Worm (Caenorhabditis elegans): Measurements from ENCODE around the gene F43C11.8.
"Not testable (repeated sequence)": the region's sequence is repeated elsewhere in the genome, so short reads cannot be mapped to it uniquely, and the experiment has no call there.

F43C11.8 gene

DNA sequence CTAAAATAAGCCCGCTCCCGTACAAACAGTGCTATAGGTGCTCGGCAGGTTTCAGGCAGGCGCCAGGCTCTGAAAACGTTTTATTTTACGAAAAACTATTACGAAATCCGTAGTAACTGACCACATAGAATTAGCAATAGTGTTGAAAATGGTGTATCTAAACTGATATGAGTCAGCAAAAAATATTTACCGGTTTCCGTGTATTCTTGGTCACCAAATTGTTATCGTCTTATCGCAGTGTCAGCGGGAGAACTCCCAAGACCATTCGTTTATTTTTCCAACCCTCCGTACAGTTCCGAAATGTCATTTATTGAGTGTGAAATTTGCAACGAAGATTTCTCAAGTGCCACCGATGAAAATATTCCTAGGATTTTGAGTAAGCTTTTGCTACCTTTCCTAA is at the start of gene F43C11.8:
F43C11.8 (plus strand) TSS at position 301 of the 400 bp plus-strand sequence.
- TF ChIP-seq tbx-8 (GFP tag; optimal IDR thresholded peaks at IDR 0.05) (no peak), unc-62 (GFP tag; optimal IDR thresholded peaks at IDR 0.05) (no peak), M03D4.4 (tag; optimal IDR thresholded peaks at IDR 0.05) (no peak), ceh-39 (tag; optimal IDR thresholded peaks at IDR 0.05) (no peak), ztf-11 (tag; optimal IDR thresholded peaks at IDR 0.05) (no peak), unc-120 (tag; optimal IDR thresholded peaks at IDR 0.05; ENCODE audit: poor library complexity, severe bottlenecking) (no peak), unc-39 (tag; optimal IDR thresholded peaks at IDR 0.05) (no peak), flh-1 (GFP tag; optimal IDR thresholded peaks at IDR 0.05) (no peak), ces-1 (GFP tag; optimal IDR thresholded peaks at IDR 0.05) (no peak), nhr-28 (tag; optimal IDR thresholded peaks at IDR 0.05) (no peak), pha-4 (tag; optimal IDR thresholded peaks at IDR 0.05) (no peak), nhr-237 (tag; optimal IDR thresholded peaks at IDR 0.05) (no peak), bed-3 (GFP tag; optimal IDR thresholded peaks at IDR 0.05) (no peak)

DNA sequence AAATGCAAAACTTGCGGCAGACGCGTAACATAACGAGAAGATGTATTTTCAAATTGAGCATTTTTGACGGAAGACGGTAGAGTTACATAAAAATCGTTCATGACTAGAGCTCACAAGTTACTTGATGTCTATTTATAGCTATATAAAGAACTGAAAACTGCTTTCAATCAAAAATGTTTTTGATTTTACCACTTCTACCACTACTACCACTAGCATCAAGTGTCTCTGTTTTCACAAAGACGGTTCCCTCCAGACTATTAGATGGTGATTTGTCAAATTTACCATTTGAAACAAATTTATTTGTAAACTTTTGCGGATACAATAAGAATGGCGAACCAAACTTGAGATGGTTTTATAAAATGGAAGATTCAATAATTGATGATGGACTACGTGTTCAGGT is 49.7 kb upstream of the F43C11.8 start, which contains the start of gene K09F6.9:
K09F6.9 (minus strand) TSS at position 101 of the 400 bp plus-strand sequence.
- not testable (repeated sequence) for TF ChIP-seq snpc-4 (tag; optimal IDR thresholded peaks at IDR 0.05); M03D4.4 (tag; optimal IDR thresholded peaks at IDR 0.05); lin-32 (GFP tag; optimal IDR thresholded peaks at IDR 0.05)

- TF ChIP-seq ceh-39 (tag; optimal IDR thresholded peaks at IDR 0.05) (no peak), bed-3 (GFP tag; optimal IDR thresholded peaks at IDR 0.05) (no peak), unc-62 (GFP tag; optimal IDR thresholded peaks at IDR 0.05) (no peak), M03D4.4 (tag; optimal IDR thresholded peaks at IDR 0.05) (no peak), unc-39 (tag; optimal IDR thresholded peaks at IDR 0.05) (no peak), lin-32 (GFP tag; optimal IDR thresholded peaks at IDR 0.05) (no peak), lin-13 (tag; optimal IDR thresholded peaks at IDR 0.05) (no peak), cnd-1 (tag; optimal IDR thresholded peaks at IDR 0.05) (no peak), ceh-43 (GFP tag; optimal IDR thresholded peaks at IDR 0.05) (no peak), flh-1 (GFP tag; optimal IDR thresholded peaks at IDR 0.05) (no peak), mep-1 (tag; optimal IDR thresholded peaks at IDR 0.05) (no peak)
Observed at ce11 chrII:2284703-2285102, 47.6 kb upstream of the F43C11.8 start.

DNA sequence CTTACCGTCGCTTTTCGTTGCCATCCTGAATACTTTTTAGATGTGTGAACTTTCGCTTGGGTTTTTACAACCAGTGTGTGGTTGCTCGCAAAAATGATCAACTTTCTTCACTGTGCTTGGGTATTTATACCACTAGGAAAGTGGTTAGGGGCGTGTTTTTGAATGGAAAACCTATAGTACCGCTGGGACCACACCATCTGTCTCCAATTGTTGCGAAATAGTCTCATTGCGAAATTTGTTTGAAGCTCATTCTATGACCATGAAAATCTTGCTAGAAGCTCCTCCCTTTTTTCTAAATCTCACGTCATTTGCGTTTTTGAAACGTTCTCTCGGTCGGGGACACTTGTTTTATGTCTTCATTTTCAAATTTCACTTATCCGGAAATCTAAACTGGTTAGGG is 43.5 kb upstream of the F43C11.8 start, which contains the start of the genes K09F6.10 and K09F6.13:
K09F6.10 (minus strand) TSS at position 86 of the 400 bp plus-strand sequence.
K09F6.13 (plus strand) TSS at position 317 of the 400 bp plus-strand sequence.
- TF ChIP-seq blmp-1 (tag; optimal IDR thresholded peaks at IDR 0.05) = no peak
- TF ChIP-seq elt-1 (tag; optimal IDR thresholded peaks at IDR 0.05; ENCODE audit: borderline replicate concordance, insufficient read depth) = no peak
- no peak for TF ChIP-seq sptf-1 (tag; optimal IDR thresholded peaks at IDR 0.05)
- no peak for TF ChIP-seq ceh-39 (tag; optimal IDR thresholded peaks at IDR 0.05)
- TF ChIP-seq elt-3 (tag; optimal IDR thresholded peaks at IDR 0.05) = no peak

- no peak for TF ChIP-seq nhr-12 (tag; optimal IDR thresholded peaks at IDR 0.05)
- TF ChIP-seq unc-39 (tag; optimal IDR thresholded peaks at IDR 0.05) = no peak
- TF ChIP-seq lin-32 (GFP tag; optimal IDR thresholded peaks at IDR 0.05) = peak; percentile 19
- no peak for TF ChIP-seq nhr-2 (tag; optimal IDR thresholded peaks at IDR 0.05)
- TF ChIP-seq elt-3 (tag; optimal IDR thresholded peaks at IDR 0.05) = no peak
- TF ChIP-seq drap-1 (GFP tag; optimal IDR thresholded peaks at IDR 0.05) = no peak
- no peak for TF ChIP-seq ztf-11 (tag; optimal IDR thresholded peaks at IDR 0.05)
Observed at ce11 chrII:2289441-2289840, 42.9 kb upstream of the F43C11.8 start.

- TF ChIP-seq ceh-39 (tag; optimal IDR thresholded peaks at IDR 0.05) (no peak), unc-39 (tag; optimal IDR thresholded peaks at IDR 0.05) (no peak), ces-1 (GFP tag; optimal IDR thresholded peaks at IDR 0.05) (no peak), zip-8 (tag; optimal IDR thresholded peaks at IDR 0.05) (no peak), snpc-4 (tag; optimal IDR thresholded peaks at IDR 0.05) (no peak), drap-1 (GFP tag; optimal IDR thresholded peaks at IDR 0.05) (no peak), ceh-43 (GFP tag; optimal IDR thresholded peaks at IDR 0.05) (no peak)
Observed at ce11 chrII:2292027-2292426, 40.3 kb upstream of the F43C11.8 start, which contains the start of gene K09F6.7. TSS of gene K09F6.7 (minus strand) at chrII:2292127.

DNA sequence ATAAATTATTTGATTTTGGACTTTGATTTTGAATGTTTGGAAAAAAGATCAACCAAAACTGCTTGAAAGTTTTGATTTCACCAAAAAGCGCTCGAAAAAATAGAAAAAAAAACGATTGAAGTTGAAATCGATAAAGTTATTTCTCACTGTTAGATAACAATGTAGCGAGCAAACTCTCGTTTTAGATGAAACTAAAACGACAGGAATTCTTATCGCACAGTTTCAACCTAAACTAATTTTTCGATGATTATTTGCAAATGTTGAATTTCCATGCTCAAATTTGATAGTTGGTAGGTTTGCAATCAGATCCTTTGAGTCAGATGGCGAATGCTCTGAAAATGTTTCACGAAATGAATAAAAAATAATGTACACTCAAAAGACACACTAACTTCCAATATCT is 39.8 kb upstream of the F43C11.8 start:
- TF ChIP-seq ham-2 (GFP tag; optimal IDR thresholded peaks at IDR 0.05) (no peak), ztf-11 (tag; optimal IDR thresholded peaks at IDR 0.05) (no peak), ceh-43 (GFP tag; optimal IDR thresholded peaks at IDR 0.05) (no peak), ces-1 (GFP tag; optimal IDR thresholded peaks at IDR 0.05) (no peak), unc-62 (GFP tag; optimal IDR thresholded peaks at IDR 0.05) (no peak), cnd-1 (tag; optimal IDR thresholded peaks at IDR 0.05) (no peak), lin-32 (GFP tag; optimal IDR thresholded peaks at IDR 0.05) (no peak), elt-3 (tag; optimal IDR thresholded peaks at IDR 0.05) (no peak), lin-13 (tag; optimal IDR thresholded peaks at IDR 0.05) (no peak), blmp-1 (tag; optimal IDR thresholded peaks at IDR 0.05) (no peak), M03D4.4 (tag; optimal IDR thresholded peaks at IDR 0.05) (no peak), bed-3 (GFP tag; optimal IDR thresholded peaks at IDR 0.05) (no peak), drap-1 (GFP tag; optimal IDR thresholded peaks at IDR 0.05) (no peak), sem-2 (GFP tag; optimal IDR thresholded peaks at IDR 0.05) (no peak), snpc-4 (tag; optimal IDR thresholded peaks at IDR 0.05) (no peak), nhr-28 (tag; optimal IDR thresholded peaks at IDR 0.05) (no peak), elt-1 (tag; optimal IDR thresholded peaks at IDR 0.05; ENCODE audit: borderline replicate concordance, insufficient read depth) (no peak), unc-120 (tag; optimal IDR thresholded peaks at IDR 0.05; ENCODE audit: poor library complexity, severe bottlenecking) (no peak), hlh-1 (tag; optimal IDR thresholded peaks at IDR 0.05) (no peak), mep-1 (tag; optimal IDR thresholded peaks at IDR 0.05) (no peak)

All from whole organism, mixed stage, embryonic.